Worm (Caenorhabditis elegans) whole organism, mixed stage, embryonic: ENCODE data around the gene pks-1.

Experiments used
- M03D4.4 ChIP-seq: sonication (generic microtip); optimal IDR thresholded peaks from 2 replicates; lab custom pipeline; 2017; ENCODE audit warnings: mild to moderate bottlenecking, missing genetic modification characterization, missing compliant biosample characterization
- bed-3 ChIP-seq: fragments of 200-800 bp; sonication (Bioruptor generic); optimal IDR thresholded peaks from 3 replicates; lab custom pipeline; 2018; ENCODE audit warnings: mild to moderate bottlenecking, missing genetic modification characterization, moderate library complexity, missing compliant biosample characterization
- blmp-1 ChIP-seq: fragments of 150-350 bp; optimal IDR thresholded peaks from 2 replicates; lab custom pipeline; 2014; ENCODE audit warnings: missing biosample characterization, missing genetic modification characterization
- ceh-39 ChIP-seq: fragments of 150-350 bp; optimal IDR thresholded peaks from 2 replicates; lab custom pipeline; 2014; ENCODE audit warnings: missing biosample characterization, missing genetic modification characterization
- ceh-43 ChIP-seq: fragments of 200-800 bp; sonication (Bioruptor generic); optimal IDR thresholded peaks from 2 replicates; lab custom pipeline; 2018; ENCODE audit warnings: mild to moderate bottlenecking, missing genetic modification characterization, moderate library complexity, missing compliant biosample characterization
- ceh-83 ChIP-seq: fragments of 200-800 bp; sonication (Bioruptor generic); optimal IDR thresholded peaks from 2 replicates; lab custom pipeline; 2018; ENCODE audit warnings: mild to moderate bottlenecking, missing genetic modification characterization, missing compliant biosample characterization
- ces-1 ChIP-seq: fragments of 150-350 bp; optimal IDR thresholded peaks from 2 replicates; lab custom pipeline; 2014; ENCODE audit warnings: missing biosample characterization, missing genetic modification reagents, missing genetic modification characterization
- cnd-1 ChIP-seq: fragments of 200-800 bp; sonication (Bioruptor generic); optimal IDR thresholded peaks from 2 replicates; lab custom pipeline; 2018; ENCODE audit warnings: mild to moderate bottlenecking, missing genetic modification characterization, missing compliant biosample characterization
- drap-1 ChIP-seq: fragments of 200-800 bp; sonication (Bioruptor generic); optimal IDR thresholded peaks from 3 replicates; lab custom pipeline; 2018; ENCODE audit warnings: mild to moderate bottlenecking, missing genetic modification characterization, missing compliant biosample characterization
- elt-1 ChIP-seq: sonication (generic microtip); optimal IDR thresholded peaks from 2 replicates; lab custom pipeline; 2017; ENCODE audit warnings: missing genetic modification characterization, mild to moderate bottlenecking, missing compliant biosample characterization, antibody characterized with exemption, moderate library complexity, borderline replicate concordance; ENCODE audit not compliant: insufficient read depth
- ham-2 ChIP-seq: fragments of 200-800 bp; sonication (Bioruptor generic); optimal IDR thresholded peaks from 2 replicates; lab custom pipeline; 2018; ENCODE audit warnings: mild to moderate bottlenecking, missing genetic modification characterization, missing compliant biosample characterization
- lin-32 ChIP-seq: fragments of 200-800 bp; sonication (Bioruptor generic); optimal IDR thresholded peaks from 2 replicates; lab custom pipeline; 2018; ENCODE audit warnings: mild to moderate bottlenecking, missing genetic modification characterization, missing compliant biosample characterization
- lsy-2 ChIP-seq: fragments of 150-350 bp; optimal IDR thresholded peaks from 2 replicates; lab custom pipeline; 2014; ENCODE audit warnings: missing biosample characterization, missing genetic modification characterization
- mab-5 ChIP-seq: fragments of 150-350 bp; optimal IDR thresholded peaks from 2 replicates; lab custom pipeline; 2014; ENCODE audit warnings: missing biosample characterization, missing genetic modification characterization
- mep-1 ChIP-seq: fragments of 150-350 bp; optimal IDR thresholded peaks from 2 replicates; lab custom pipeline; 2017; ENCODE audit warnings: missing biosample characterization, missing genetic modification reagents, missing genetic modification characterization, inconsistent platforms
- mls-2 ChIP-seq: sonication (generic microtip); optimal IDR thresholded peaks from 2 replicates; lab custom pipeline; 2016; ENCODE audit warnings: mild to moderate bottlenecking, missing genetic modification characterization, moderate library complexity, missing compliant biosample characterization
- nhr-12 ChIP-seq: fragments of 150-350 bp; optimal IDR thresholded peaks from 2 replicates; lab custom pipeline; 2014; ENCODE audit warnings: missing biosample characterization, missing genetic modification characterization
- nhr-2 ChIP-seq: fragments of 150-350 bp; optimal IDR thresholded peaks from 2 replicates; lab custom pipeline; 2014; ENCODE audit warnings: missing biosample characterization, missing genetic modification characterization
- nhr-237 ChIP-seq: fragments of 150-350 bp; optimal IDR thresholded peaks from 2 replicates; lab custom pipeline; 2014; ENCODE audit warnings: missing biosample characterization, missing genetic modification characterization
- nhr-28 ChIP-seq: fragments of 150-350 bp; optimal IDR thresholded peaks from 2 replicates; lab custom pipeline; 2014; ENCODE audit warnings: missing biosample characterization, missing genetic modification characterization
- nhr-76 ChIP-seq: sonication (generic microtip); optimal IDR thresholded peaks from 2 replicates; lab custom pipeline; 2017; ENCODE audit warnings: missing biosample characterization, missing genetic modification characterization
- pha-4 ChIP-seq: fragments of 150-350 bp; optimal IDR thresholded peaks from 2 replicates; lab custom pipeline; 2018; ENCODE audit warnings: missing biosample characterization, missing genetic modification reagents, missing genetic modification characterization
- sem-2 ChIP-seq: fragments of 200-800 bp; sonication (Bioruptor generic); optimal IDR thresholded peaks from 2 replicates; lab custom pipeline; 2018; ENCODE audit warnings: mild to moderate bottlenecking, missing genetic modification characterization, missing compliant biosample characterization
- sptf-1 ChIP-seq: sonication (generic microtip); optimal IDR thresholded peaks from 2 replicates; lab custom pipeline; 2017; ENCODE audit warnings: mild to moderate bottlenecking, missing genetic modification characterization, moderate library complexity, missing compliant biosample characterization
- tbx-8 ChIP-seq: fragments of 200-800 bp; sonication (Bioruptor generic); optimal IDR thresholded peaks from 2 replicates; lab custom pipeline; 2018; ENCODE audit warnings: mild to moderate bottlenecking, missing genetic modification characterization, moderate library complexity, missing compliant biosample characterization
- unc-120 ChIP-seq: sonication (generic microtip); optimal IDR thresholded peaks from 2 replicates; lab custom pipeline; 2017; ENCODE audit warnings: missing genetic modification characterization, missing compliant biosample characterization; ENCODE audit not compliant: poor library complexity, severe bottlenecking
- unc-39 ChIP-seq: fragments of 150-350 bp; optimal IDR thresholded peaks from 2 replicates; lab custom pipeline; 2014; ENCODE audit warnings: missing biosample characterization, missing genetic modification characterization
- unc-62 ChIP-seq: fragments of 150-350 bp; optimal IDR thresholded peaks from 2 replicates; lab custom pipeline; 2014; ENCODE audit warnings: missing biosample characterization, missing genetic modification reagents, missing genetic modification characterization
- zip-8 ChIP-seq: fragments of 150-350 bp; optimal IDR thresholded peaks from 2 replicates; lab custom pipeline; 2014; ENCODE audit warnings: missing biosample characterization, missing genetic modification characterization
- ztf-11 ChIP-seq: fragments of 150-350 bp; optimal IDR thresholded peaks from 2 replicates; lab custom pipeline; 2014; ENCODE audit warnings: missing biosample characterization, missing genetic modification characterization

The pks-1 gene

ce11 chrX:5476357-5476756 lies 62.7 kb downstream of the pks-1 start:
- TF ChIP-seq drap-1 (GFP tag; lab: Kevin White, UChicago) (no peak), ham-2 (GFP tag; lab: Kevin White, UChicago) (no peak)
- TF ChIP-seq, all 35 proteins: peak for 0

ce11 chrX:5477597-5477996 lies 64.0 kb downstream of the pks-1 start:
- TF ChIP-seq tbx-8: no peak
- no peak for TF ChIP-seq mab-5 (tag; lab: Kevin White, UChicago)
- no peak for TF ChIP-seq bed-3 (GFP tag; lab: Kevin White, UChicago)
- TF ChIP-seq, all 35 proteins: peak for 0

- TF ChIP-seq pha-4 (tag; lab: Kevin White, UChicago): no peak
- TF ChIP-seq zip-8 (tag; lab: Kevin White, UChicago): no peak
- TF ChIP-seq elt-1: peak; percentile 39
These were observed 65.3 kb downstream of the pks-1 start for ce11 chrX:5478875-5479274.

- TF ChIP-seq drap-1 (GFP tag; lab: Kevin White, UChicago) (no peak), pha-4 (tag; lab: Kevin White, UChicago) (peak; percentile 9)
These were observed 65.7 kb downstream of the pks-1 start, which contains the start of gene dlg-1 for ce11 chrX:5479300-5479811. Gene dlg-1, plus strand, starts transcription at chrX:5479700.

- TF ChIP-seq sptf-1 (tag; lab: Kevin White, UChicago) (no peak), unc-62 (no peak), nhr-237 (peak; percentile 7), lsy-2 (tag; lab: Kevin White, UChicago) (no peak), M03D4.4 (tag; lab: Kevin White, UChicago) (no peak), elt-1 (no peak), mls-2 (tag; lab: Kevin White, UChicago) (peak; percentile 33), ham-2 (GFP tag; lab: Kevin White, UChicago) (peak; percentile 1), ceh-83 (GFP tag; lab: Kevin White, UChicago) (no peak), pha-4 (tag; lab: Kevin White, UChicago) (peak; percentile 29), sem-2 (GFP tag; lab: Kevin White, UChicago) (no peak), nhr-12 (tag; lab: Kevin White, UChicago) (no peak), ceh-39 (tag; lab: Kevin White, UChicago) (no peak), ztf-11 (peak; percentile 3), unc-39 (tag; lab: Kevin White, UChicago) (no peak), drap-1 (GFP tag; lab: Kevin White, UChicago) (no peak), cnd-1 (tag; lab: Kevin White, UChicago) (no peak), lin-32 (GFP tag; lab: Kevin White, UChicago) (no peak), tbx-8 (no peak), ces-1 (GFP tag; lab: Kevin White, UChicago) (no peak), mep-1 (peak; percentile 11), nhr-28 (tag; lab: Kevin White, UChicago) (no peak), blmp-1 (tag; lab: Kevin White, UChicago) (peak; percentile 72), nhr-2 (peak; percentile 7), unc-120 (no peak), nhr-76 (tag; lab: Kevin White, UChicago) (no peak), mab-5 (tag; lab: Kevin White, UChicago) (no peak), ceh-43 (GFP tag; lab: Kevin White, UChicago) (no peak)
These were observed 66.4 kb downstream of the pks-1 start for ce11 chrX:5479876-5480580.
